Fruit fly (Drosophila melanogaster) whole organism, prepupa: ENCODE data around the gene He.

Experiments
- CG10631 ChIP-seq: fragments of 200-800 bp; sonication (Bioruptor generic); optimal IDR thresholded peaks from 2 replicates; lab custom pipeline; 2016; ENCODE audit warnings: missing biosample characterization, missing genetic modification characterization
- CG6808 ChIP-seq: fragments of 200-800 bp; sonication (Bioruptor generic); optimal IDR thresholded peaks from 3 replicates; lab custom pipeline; 2017; ENCODE audit warnings: missing biosample characterization, missing genetic modification characterization, mild to moderate bottlenecking, moderate library complexity, missing genetic modification reagents
- CG8632 ChIP-seq: fragments of 200-800 bp; sonication (Bioruptor generic); optimal IDR thresholded peaks from 3 replicates; lab custom pipeline; 2016; ENCODE audit warnings: missing biosample characterization, missing genetic modification characterization
- CG9139 ChIP-seq: fragments of 200-800 bp; sonication (Bioruptor generic); optimal IDR thresholded peaks from 3 replicates; lab custom pipeline; 2017; ENCODE audit warnings: missing biosample characterization, mild to moderate bottlenecking, missing genetic modification characterization
- achi ChIP-seq: fragments of 200-800 bp; sonication (Bioruptor generic); optimal IDR thresholded peaks from 3 replicates; lab custom pipeline; 2016; ENCODE audit warnings: missing biosample characterization, missing genetic modification characterization
- dac ChIP-seq: fragments of 200-800 bp; sonication (Bioruptor generic); optimal IDR thresholded peaks from 2 replicates; lab custom pipeline; 2017; ENCODE audit warnings: missing biosample characterization, mild to moderate bottlenecking, missing genetic modification characterization
- fd59A ChIP-seq: fragments of 200-800 bp; sonication (Bioruptor generic); optimal IDR thresholded peaks from 2 replicates; lab custom pipeline; 2017; ENCODE audit warnings: missing biosample characterization, mild to moderate bottlenecking, missing genetic modification characterization, missing genetic modification reagents
- fd85E ChIP-seq: fragments of 200-800 bp; sonication (Bioruptor generic); optimal IDR thresholded peaks from 3 replicates; lab custom pipeline; 2016; ENCODE audit warnings: missing biosample characterization, missing genetic modification characterization

- no peak for TF ChIP-seq fd59A (GFP tag; lab: Kevin White, UChicago)
- TF ChIP-seq CG8632: no peak
- no peak for TF ChIP-seq CG10631 (GFP tag; lab: Kevin White, UChicago)
- TF ChIP-seq CG9139 (GFP tag; lab: Kevin White, UChicago): no peak
- TF ChIP-seq dac (GFP tag; lab: Kevin White, UChicago): no peak
- no peak for TF ChIP-seq fd85E (GFP tag; lab: Kevin White, UChicago)
- TF ChIP-seq achi (GFP tag; lab: Kevin White, UChicago): no peak
- TF ChIP-seq CG6808: no peak
These were observed 7.1 kb upstream of the He start, which contains the start of gene NimC2 for dm6 chr2L:13979826-13980225.
